Fruit fly (Drosophila melanogaster): ENCODE data around the gene CG8509.

dm6 chrX:15822363-15822762 lies 13.0 kb downstream of the CG8509 start:
- TF ChIP-seq cic (GFP tag; optimal IDR thresholded peaks at IDR 0.05) (no peak), tj (GFP tag; optimal IDR thresholded peaks at IDR 0.05) (no peak), CG1620 (GFP tag; optimal IDR thresholded peaks at IDR 0.05) (no peak), CG12768 (GFP tag; optimal IDR thresholded peaks at IDR 0.05) (no peak), Clk (GFP tag; optimal IDR thresholded peaks at IDR 0.05) (no peak), CG5204 (GFP tag; optimal IDR thresholded peaks at IDR 0.05) (no peak), ovo (GFP tag; optimal IDR thresholded peaks at IDR 0.05) (no peak), toe (GFP tag; optimal IDR thresholded peaks at IDR 0.05) (no peak), kay (GFP tag; ENCODE audit: borderline replicate concordance) (no peak), pad (GFP tag; optimal IDR thresholded peaks at IDR 0.05) (no peak)
